Fruit fly (Drosophila melanogaster): ENCODE results near the gene CG17110.

The CG17110 gene

DNA sequence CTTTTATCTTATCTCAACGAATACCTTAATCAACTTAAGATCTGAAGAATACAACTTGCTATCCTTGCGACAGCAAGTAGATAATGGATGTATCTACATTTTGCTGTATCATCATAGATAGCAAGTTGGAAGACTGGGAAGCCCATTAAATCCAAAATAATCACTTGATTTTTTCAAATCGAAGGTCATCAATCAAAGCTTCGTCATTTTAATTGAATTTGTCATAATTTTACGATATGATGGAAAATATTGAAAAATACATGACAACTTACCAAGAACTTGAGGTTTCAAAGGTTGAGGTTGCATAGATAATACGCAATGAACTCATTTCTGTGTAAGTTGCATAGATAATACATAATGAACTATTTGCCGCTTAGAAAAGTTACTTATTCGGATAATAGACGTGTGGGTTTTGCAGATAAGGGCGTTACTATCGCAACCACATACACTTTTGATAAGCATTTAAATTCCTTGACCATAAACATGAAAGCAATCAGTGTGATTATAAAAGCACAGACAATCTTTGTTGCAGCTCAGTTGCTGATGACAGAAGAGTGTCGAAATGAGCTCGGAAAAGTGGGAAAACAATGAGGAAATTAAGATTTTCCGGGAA, 5.8 kb downstream of the CG17110 start, which contains the start of gene CG6733:
TSS of gene CG6733 (plus strand) at position 532 of the 613 bp plus-strand sequence.
- TF ChIP-seq Abd-B (GFP tag; optimal IDR thresholded peaks at IDR 0.05), result no peak
- no peak for TF ChIP-seq foxo (GFP tag; optimal IDR thresholded peaks at IDR 0.05)
- TF ChIP-seq Rel (GFP tag; optimal IDR thresholded peaks at IDR 0.05), result no peak
- TF ChIP-seq Rel (tag; optimal IDR thresholded peaks at IDR 0.05), result peak; percentile 26
- no peak for TF ChIP-seq OdsH (GFP tag; optimal IDR thresholded peaks at IDR 0.05)

- TF ChIP-seq Jra (GFP tag; optimal IDR thresholded peaks at IDR 0.05) (no peak), woc (GFP tag; optimal IDR thresholded peaks at IDR 0.05) (no peak), Abd-B (GFP tag; optimal IDR thresholded peaks at IDR 0.05) (no peak), br (GFP tag; optimal IDR thresholded peaks at IDR 0.05) (no peak), CG9705 (GFP tag; optimal IDR thresholded peaks at IDR 0.05) (no peak), ey (GFP tag; optimal IDR thresholded peaks at IDR 0.05) (no peak), Dfd (GFP tag; optimal IDR thresholded peaks at IDR 0.05) (no peak), lola (GFP tag; optimal IDR thresholded peaks at IDR 0.05) (no peak), dmrt93B (GFP tag; optimal IDR thresholded peaks at IDR 0.05) (no peak)
These were observed 7.7 kb downstream of the CG17110 start, which contains the start of gene CG6738 for dm6 chr3R:23099233-23099632. Gene CG6738, plus strand, starts transcription at chr3R:23099533.

DNA sequence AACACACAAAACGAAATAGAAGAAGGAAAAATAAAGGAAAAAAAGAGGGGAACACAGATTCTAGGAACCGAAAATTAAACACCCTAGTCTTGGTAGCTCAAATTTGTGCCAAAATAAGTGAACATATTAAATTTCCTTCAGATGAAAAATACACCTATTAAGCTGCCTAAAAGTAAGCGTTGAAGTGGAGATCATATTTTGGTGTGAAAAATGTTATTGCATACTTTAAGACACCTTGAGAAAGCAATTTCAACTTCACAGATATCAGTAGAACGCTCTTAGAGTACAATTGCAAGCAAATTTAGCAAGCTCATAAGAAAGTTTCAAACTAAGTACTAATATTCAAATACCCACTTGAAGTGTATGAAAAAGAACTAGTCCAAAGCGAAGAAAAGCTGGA, 19.2 kb downstream of the CG17110 start:
- TF ChIP-seq ey (GFP tag; optimal IDR thresholded peaks at IDR 0.05) (no peak), Dif (GFP tag; optimal IDR thresholded peaks at IDR 0.05; ENCODE audit: partially characterized antibody) (no peak), Rel (GFP tag; optimal IDR thresholded peaks at IDR 0.05) (no peak), Rel (tag; optimal IDR thresholded peaks at IDR 0.05) (no peak), dmrt93B (GFP tag; optimal IDR thresholded peaks at IDR 0.05) (no peak), brk (GFP tag; optimal IDR thresholded peaks at IDR 0.05) (no peak), dl (GFP tag; optimal IDR thresholded peaks at IDR 0.05; ENCODE audit: insufficient read depth in 1 of 2, partially characterized antibody in 2 of 2) (no peak), psq (GFP tag; optimal IDR thresholded peaks at IDR 0.05) (no peak), Hr83 (GFP tag; optimal IDR thresholded peaks at IDR 0.05; ENCODE audit: poor library complexity, severe bottlenecking) (no peak), pan (optimal IDR thresholded peaks at IDR 0.05) (no peak), jim (GFP tag; optimal IDR thresholded peaks at IDR 0.05) (no peak), rgr (GFP tag; optimal IDR thresholded peaks at IDR 0.05) (no peak), Jra (GFP tag; optimal IDR thresholded peaks at IDR 0.05) (no peak), HLH106 (tag; optimal IDR thresholded peaks at IDR 0.05) (no peak), Myc (optimal IDR thresholded peaks at IDR 0.05) (no peak), lola (GFP tag; optimal IDR thresholded peaks at IDR 0.05) (no peak), Sp1 (GFP tag; optimal IDR thresholded peaks at IDR 0.05) (no peak), tai (GFP tag; optimal IDR thresholded peaks at IDR 0.05) (no peak), usp (GFP tag; optimal IDR thresholded peaks at IDR 0.05) (no peak), sv (GFP tag; optimal IDR thresholded peaks at IDR 0.05) (no peak), Mio (GFP tag; optimal IDR thresholded peaks at IDR 0.05) (no peak)

DNA sequence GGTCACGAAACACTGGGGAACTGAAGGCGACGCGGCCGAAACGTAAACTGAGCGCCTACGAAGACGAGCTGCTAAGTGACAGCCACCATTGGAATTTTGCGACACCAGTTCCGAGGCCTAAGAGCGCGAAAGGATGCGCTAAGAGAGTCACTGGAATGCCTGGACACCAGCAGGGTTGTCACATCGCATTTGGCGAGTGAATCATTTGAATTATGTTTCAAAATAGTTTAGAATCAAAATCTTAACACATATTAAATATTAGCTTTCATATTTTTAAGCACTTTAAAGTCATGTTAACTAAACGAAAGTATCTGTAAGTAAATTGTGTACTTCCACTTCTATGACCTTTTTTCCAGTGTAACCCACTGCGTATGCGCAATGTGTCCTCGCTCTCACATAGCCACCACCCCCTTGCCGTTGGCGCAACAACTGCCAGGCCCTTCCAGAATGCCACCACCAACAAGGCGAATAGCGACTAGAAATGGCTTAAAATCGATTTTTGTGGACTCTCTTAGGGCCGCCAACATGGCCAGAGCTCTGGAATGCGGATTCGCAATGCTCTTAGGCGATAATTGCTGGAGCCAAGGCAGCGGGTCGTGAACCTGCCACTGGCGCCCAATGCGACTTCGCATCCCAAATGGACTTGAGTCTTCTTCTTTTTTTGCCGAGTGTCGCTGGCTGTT, 21.3 kb downstream of the CG17110 start, which contains the start of gene Cow:
TSS of gene Cow (minus strand) at position 51 of the 683 bp plus-strand sequence.
- TF ChIP-seq HLH106 (tag; optimal IDR thresholded peaks at IDR 0.05) (peak; percentile 34), br (GFP tag; optimal IDR thresholded peaks at IDR 0.05) (peak; percentile 38), tai (GFP tag; optimal IDR thresholded peaks at IDR 0.05) (no peak), Rel (GFP tag; optimal IDR thresholded peaks at IDR 0.05) (no peak), Rel (tag; optimal IDR thresholded peaks at IDR 0.05) (no peak), rgr (GFP tag; optimal IDR thresholded peaks at IDR 0.05) (peak; percentile 46), usp (GFP tag; optimal IDR thresholded peaks at IDR 0.05) (no peak), CG32264 (GFP tag; optimal IDR thresholded peaks at IDR 0.05) (no peak), pan (optimal IDR thresholded peaks at IDR 0.05) (no peak), Hr78 (GFP tag; optimal IDR thresholded peaks at IDR 0.05) (no peak), lola (GFP tag; optimal IDR thresholded peaks at IDR 0.05) (no peak), dmrt93B (GFP tag; optimal IDR thresholded peaks at IDR 0.05) (no peak), fru (GFP tag; optimal IDR thresholded peaks at IDR 0.05) (peak; percentile 19), brk (GFP tag; optimal IDR thresholded peaks at IDR 0.05) (no peak), Jra (GFP tag; optimal IDR thresholded peaks at IDR 0.05) (no peak), CG9705 (GFP tag; optimal IDR thresholded peaks at IDR 0.05) (no peak), Vsx2 (GFP tag; optimal IDR thresholded peaks at IDR 0.05; ENCODE audit: partially characterized antibody) (no peak), Abd-B (GFP tag; optimal IDR thresholded peaks at IDR 0.05) (no peak), OdsH (GFP tag; optimal IDR thresholded peaks at IDR 0.05) (no peak), sv (GFP tag; optimal IDR thresholded peaks at IDR 0.05) (peak; percentile 0), ey (GFP tag; optimal IDR thresholded peaks at IDR 0.05) (peak; percentile 38), psq (GFP tag; optimal IDR thresholded peaks at IDR 0.05) (no peak), Dif (GFP tag; optimal IDR thresholded peaks at IDR 0.05; ENCODE audit: partially characterized antibody) (no peak), CrebA (GFP tag; optimal IDR thresholded peaks at IDR 0.05; ENCODE audit: borderline replicate concordance) (no peak), N (GFP tag; optimal IDR thresholded peaks at IDR 0.05) (no peak), Dfd (GFP tag; optimal IDR thresholded peaks at IDR 0.05) (no peak), woc (GFP tag; optimal IDR thresholded peaks at IDR 0.05) (no peak), dl (GFP tag; optimal IDR thresholded peaks at IDR 0.05; ENCODE audit: insufficient read depth in 1 of 2, partially characterized antibody in 2 of 2) (no peak), Sp1 (GFP tag; optimal IDR thresholded peaks at IDR 0.05) (peak; percentile 23), Myc (optimal IDR thresholded peaks at IDR 0.05) (no peak), jim (GFP tag; optimal IDR thresholded peaks at IDR 0.05) (no peak), h (GFP tag; optimal IDR thresholded peaks at IDR 0.05) (peak; percentile 50), dsf (GFP tag; optimal IDR thresholded peaks at IDR 0.05; ENCODE audit: borderline replicate concordance) (no peak), GATAd (GFP tag; optimal IDR thresholded peaks at IDR 0.05) (no peak), Mio (GFP tag; optimal IDR thresholded peaks at IDR 0.05) (no peak), foxo (GFP tag; optimal IDR thresholded peaks at IDR 0.05) (peak in 1 of 2 experiments; percentile 48), Hr83 (GFP tag; optimal IDR thresholded peaks at IDR 0.05; ENCODE audit: poor library complexity, severe bottlenecking) (no peak)

Measured in whole organism, wandering third instar larva.